Worm (Caenorhabditis elegans) whole organism, L1 larva: ENCODE results near the gene ncam-1.

ENCODE experiments used
- Y116A8C.19 ChIP-seq: sonication (generic microtip); optimal IDR thresholded peaks from 2 replicates; lab custom pipeline; 2016; ENCODE audit warnings: missing compliant biosample characterization, missing genetic modification characterization, borderline replicate concordance
- alr-1 ChIP-seq: fragments of 200-800 bp; sonication (Bioruptor generic); optimal IDR thresholded peaks from 2 replicates; lab custom pipeline; 2018; ENCODE audit warnings: borderline replicate concordance, mild to moderate bottlenecking, missing genetic modification characterization, missing compliant biosample characterization
- aly-2 ChIP-seq: fragments of 150-350 bp; optimal IDR thresholded peaks from 2 replicates; lab custom pipeline; 2014; ENCODE audit warnings: missing biosample characterization, missing genetic modification characterization
- ama-1 ChIP-seq: fragments of 150-350 bp; optimal IDR thresholded peaks from 2 replicates; lab custom pipeline; 2014
- ceh-63 ChIP-seq: fragments of 200-800 bp; sonication (Bioruptor generic); optimal IDR thresholded peaks from 2 replicates; lab custom pipeline; 2018; ENCODE audit warnings: mild to moderate bottlenecking, missing genetic modification characterization, missing compliant biosample characterization
- ceh-82 ChIP-seq, 3 experiments: fragments of 150-350 bp in 1 of 3; sonication (generic microtip) in 2 of 3; optimal IDR thresholded peaks; 2 replicates each; lab custom pipeline; 2014 to 2017; ENCODE audit warnings: missing biosample characterization in 3 of 3, missing genetic modification characterization in 3 of 3
- efl-1 ChIP-seq, 4 experiments: fragments of 150-350 bp; optimal IDR thresholded peaks in 3 of 4; peaks in 1 of 4; 1 replicate in 1 of 4; 2 replicates in 3 of 4; lab custom pipeline; 2014; ENCODE audit warnings: missing biosample characterization in 2 of 4, missing genetic modification characterization in 2 of 4, missing genetic modification reagents in 2 of 4
- egl-13 ChIP-seq: sonication (generic microtip); optimal IDR thresholded peaks from 2 replicates; lab custom pipeline; 2016; ENCODE audit warnings: missing genotype, missing genetic modification reagents, missing genetic modification characterization, missing compliant biosample characterization
- ets-5 ChIP-seq: fragments of 200-800 bp; sonication (Bioruptor generic); IDR thresholded peaks from 2 replicates; pipeline ENCODE4 v1.3.6; 2022; ENCODE audit warnings: missing genetic modification characterization, missing compliant biosample characterization
- fkh-10 ChIP-seq: sonication (generic microtip); optimal IDR thresholded peaks from 2 replicates; lab custom pipeline; 2017; ENCODE audit warnings: missing biosample characterization, missing genetic modification reagents, missing genetic modification characterization
- fos-1 ChIP-seq: fragments of 150-350 bp; optimal IDR thresholded peaks from 2 replicates; lab custom pipeline; 2014; ENCODE audit warnings: missing biosample characterization, missing genetic modification characterization
- hpl-2 ChIP-seq: fragments of 150-350 bp; optimal IDR thresholded peaks from 2 replicates; lab custom pipeline; 2014; ENCODE audit warnings: missing biosample characterization, missing genetic modification reagents, missing genetic modification characterization
- irx-1 ChIP-seq: sonication (generic microtip); optimal IDR thresholded peaks from 2 replicates; lab custom pipeline; 2016; ENCODE audit warnings: missing genetic modification characterization, missing compliant biosample characterization
- lin-13 ChIP-seq: fragments of 150-350 bp; optimal IDR thresholded peaks from 2 replicates; lab custom pipeline; 2014; ENCODE audit warnings: missing biosample characterization, missing genetic modification reagents, missing genetic modification characterization
- lin-14 ChIP-seq: fragments of 200-800 bp; sonication (Bioruptor generic); optimal IDR thresholded peaks from 2 replicates; lab custom pipeline; 2018; ENCODE audit warnings: mild to moderate bottlenecking, missing genetic modification characterization, moderate library complexity, missing compliant biosample characterization
- lin-35 ChIP-seq, 2 experiments: fragments of 150-350 bp; optimal IDR thresholded peaks; 2 replicates each; lab custom pipeline; 2014; ENCODE audit warnings: missing biosample characterization in 2 of 2, missing genetic modification characterization in 2 of 2, missing genetic modification reagents in 2 of 2
- lin-39 ChIP-seq: fragments of 150-350 bp; optimal IDR thresholded peaks from 2 replicates; lab custom pipeline; 2014; ENCODE audit warnings: missing biosample characterization, missing genetic modification reagents, missing genetic modification characterization
- mep-1 ChIP-seq: fragments of 150-350 bp; optimal IDR thresholded peaks from 2 replicates; lab custom pipeline; 2014; ENCODE audit warnings: missing biosample characterization, missing genetic modification characterization
- nhr-12 ChIP-seq: sonication (generic microtip); optimal IDR thresholded peaks from 2 replicates; lab custom pipeline; 2017; ENCODE audit warnings: missing biosample characterization, missing genetic modification characterization
- nhr-237 ChIP-seq: fragments of 150-350 bp; optimal IDR thresholded peaks from 2 replicates; lab custom pipeline; 2014; ENCODE audit warnings: missing biosample characterization, missing genetic modification characterization
- nhr-28 ChIP-seq: fragments of 150-350 bp; optimal IDR thresholded peaks from 2 replicates; lab custom pipeline; 2014; ENCODE audit warnings: missing biosample characterization, missing genetic modification characterization
- nhr-71 ChIP-seq: sonication (generic microtip); optimal IDR thresholded peaks from 2 replicates; lab custom pipeline; 2016; ENCODE audit warnings: mild to moderate bottlenecking, missing genetic modification characterization, moderate library complexity, missing compliant biosample characterization
- nhr-76 ChIP-seq: sonication (generic microtip); optimal IDR thresholded peaks from 2 replicates; lab custom pipeline; 2017; ENCODE audit warnings: missing biosample characterization, missing genetic modification characterization
- nhr-77 ChIP-seq: fragments of 150-350 bp; optimal IDR thresholded peaks from 2 replicates; lab custom pipeline; 2014; ENCODE audit warnings: missing biosample characterization, missing genetic modification characterization
- nhr-84 ChIP-seq: sonication (generic microtip); optimal IDR thresholded peaks from 2 replicates; lab custom pipeline; 2017; ENCODE audit warnings: missing biosample characterization, missing genetic modification characterization
- nhr-85 ChIP-seq: sonication (generic microtip); peaks from one replicate; lab custom pipeline; 2016; ENCODE audit warnings: missing genetic modification characterization, inconsistent platforms, missing compliant biosample characterization
- nhr-90 ChIP-seq: sonication (generic microtip); optimal IDR thresholded peaks from 2 replicates; lab custom pipeline; 2016; ENCODE audit warnings: mild to moderate bottlenecking, missing genetic modification characterization, missing compliant biosample characterization; ENCODE audit not compliant: poor library complexity
- pqm-1 ChIP-seq: sonication (generic microtip); optimal IDR thresholded peaks from 3 replicates; lab custom pipeline; 2017; ENCODE audit warnings: missing biosample characterization, missing genetic modification characterization
- rnt-1 ChIP-seq: sonication (generic microtip); optimal IDR thresholded peaks from 2 replicates; lab custom pipeline; 2016; ENCODE audit warnings: mild to moderate bottlenecking, missing genetic modification characterization, moderate library complexity, missing compliant biosample characterization
- snpc-4 ChIP-seq: fragments of 150-350 bp; optimal IDR thresholded peaks from 2 replicates; lab custom pipeline; 2014; ENCODE audit warnings: missing biosample characterization, missing genetic modification characterization
- sup-37 ChIP-seq: fragments of 200-800 bp; sonication (Bioruptor generic); optimal IDR thresholded peaks from 2 replicates; lab custom pipeline; 2018; ENCODE audit warnings: mild to moderate bottlenecking, missing genetic modification characterization, missing compliant biosample characterization
- swsn-7 ChIP-seq: sonication (generic microtip); optimal IDR thresholded peaks from 2 replicates; lab custom pipeline; 2016; ENCODE audit warnings: missing genetic modification characterization, missing compliant biosample characterization
- tbx-2 ChIP-seq: sonication (generic microtip); optimal IDR thresholded peaks from 2 replicates; lab custom pipeline; 2016; ENCODE audit warnings: missing genetic modification characterization, missing compliant biosample characterization
- tlp-1 ChIP-seq: fragments of 150-350 bp; optimal IDR thresholded peaks from 2 replicates; lab custom pipeline; 2014; ENCODE audit warnings: missing biosample characterization, missing genetic modification characterization
- unc-130 ChIP-seq: fragments of 150-350 bp; optimal IDR thresholded peaks from 2 replicates; lab custom pipeline; 2017; ENCODE audit warnings: missing biosample characterization, missing genetic modification characterization, inconsistent platforms
- unc-98 ChIP-seq: fragments of 200-800 bp; sonication (Bioruptor generic); IDR thresholded peaks from 2 replicates; pipeline ENCODE4 v1.3.6; 2022; ENCODE audit warnings: missing genetic modification characterization, missing compliant biosample characterization
- ztf-11 ChIP-seq, 2 experiments: sonication (generic microtip); optimal IDR thresholded peaks; 2 replicates each; lab custom pipeline; 2016 to 2017; ENCODE audit warnings: missing genetic modification characterization in 2 of 2, missing biosample characterization in 1 of 2, missing compliant biosample characterization in 1 of 2
- ztf-4 ChIP-seq: fragments of 150-350 bp; optimal IDR thresholded peaks from 2 replicates; lab custom pipeline; 2014; ENCODE audit warnings: missing biosample characterization, missing genetic modification characterization

The ncam-1 gene

DNA sequence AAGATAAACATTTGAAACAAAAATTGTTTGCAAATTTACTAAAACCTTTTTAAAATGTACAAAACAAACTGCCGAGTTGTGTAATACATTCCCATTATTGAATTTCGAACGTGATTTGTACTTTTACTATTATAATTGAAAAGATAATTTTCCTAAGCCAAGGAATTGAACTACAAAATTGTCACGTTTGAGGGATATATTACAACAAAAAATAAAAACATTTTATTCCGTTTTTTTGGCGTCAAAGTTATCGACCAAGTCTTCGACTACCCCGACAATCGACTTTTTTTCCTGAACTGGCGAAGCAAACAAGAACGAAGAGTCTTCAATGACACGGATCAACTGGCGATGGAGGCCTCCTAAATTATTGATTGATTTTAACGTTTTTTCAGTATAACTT is 10.8 kb upstream of the ncam-1 start, which contains the start of gene T19D7.7:
Gene T19D7.7 (minus strand): TSS at position 101 of the 400 bp plus-strand sequence.
- TF ChIP-seq nhr-84 (tag; lab: Kevin White, UChicago) (no peak), irx-1 (no peak), fkh-10 (GFP tag; lab: Kevin White, UChicago) (no peak), lin-35 (GFP tag; optimal IDR thresholded peaks at IDR 0.05; lab: Kevin White, UChicago) (no peak), fos-1 (tag; lab: Kevin White, UChicago) (no peak), nhr-77 (tag; lab: Kevin White, UChicago) (no peak), ztf-4 (tag; lab: Kevin White, UChicago) (no peak), ceh-63 (GFP tag; lab: Kevin White, UChicago) (no peak), tlp-1 (tag; lab: Kevin White, UChicago) (no peak)

DNA sequence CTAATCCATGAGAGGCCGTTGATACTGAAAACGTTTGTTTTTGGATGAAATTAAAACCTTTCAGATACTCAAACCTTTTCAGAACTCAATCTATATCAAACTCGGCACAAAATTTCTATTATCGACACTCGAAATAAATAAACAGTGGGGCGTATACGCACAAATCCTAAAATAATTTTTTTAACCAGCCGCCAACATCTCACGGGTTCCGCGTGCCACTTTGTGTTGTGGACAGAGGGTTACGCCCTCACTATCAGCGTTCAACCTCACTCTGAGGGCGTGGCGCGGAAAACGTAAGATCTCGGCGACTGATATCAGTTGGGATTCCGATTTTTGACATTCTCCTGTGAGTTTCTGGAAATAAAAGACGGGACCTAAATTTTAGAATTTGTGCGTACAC is 10.3 kb upstream of the ncam-1 start:
- no peak for TF ChIP-seq efl-1 (optimal IDR thresholded peaks at IDR 0.05; lab: Kevin White, UChicago)
- peak in 1 of 2 experiments; percentile 21 for TF ChIP-seq efl-1 (GFP tag; optimal IDR thresholded peaks at IDR 0.05 in 1 of 2; lab: Kevin White, UChicago)
- no peak for TF ChIP-seq nhr-12 (tag; lab: Kevin White, UChicago)
- peak; percentile 59 for TF ChIP-seq snpc-4

DNA sequence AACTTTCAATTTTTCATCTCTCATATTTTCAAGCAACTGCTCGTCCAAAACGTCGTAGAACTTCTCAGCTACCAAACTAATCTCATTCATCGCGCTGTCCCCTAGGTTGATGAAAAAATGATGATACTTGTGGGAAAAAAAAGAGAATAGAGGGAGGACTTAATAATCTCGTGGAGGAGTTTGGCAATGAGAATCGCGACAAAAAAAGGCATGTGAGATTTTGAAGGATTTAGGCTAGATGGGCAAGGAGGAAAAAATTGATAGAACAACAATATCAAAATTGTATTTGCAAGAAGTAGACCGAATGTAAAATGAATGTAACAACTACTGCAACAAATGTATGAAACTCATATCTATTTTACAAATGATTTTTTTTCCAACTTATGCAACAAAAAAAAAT is 9.0 kb upstream of the ncam-1 start, which contains the start of gene Y9C12A.1:
Gene Y9C12A.1 (minus strand): TSS at position 101 of the 400 bp plus-strand sequence.
- TF ChIP-seq nhr-237, result no peak
- no peak for TF ChIP-seq unc-98 (GFP tag; lab: Robert Waterston, UW)
- TF ChIP-seq nhr-77 (tag; lab: Kevin White, UChicago), result no peak
- TF ChIP-seq swsn-7 (tag; lab: Kevin White, UChicago), result no peak
- no peak for TF ChIP-seq rnt-1 (tag; lab: Kevin White, UChicago)
- no peak for TF ChIP-seq fos-1 (tag; lab: Kevin White, UChicago)
- TF ChIP-seq ceh-82 (tag; optimal IDR thresholded peaks at IDR 0.05; lab: Kevin White, UChicago), result no peak
- no peak for TF ChIP-seq nhr-71 (tag; lab: Kevin White, UChicago)
- TF ChIP-seq nhr-28, result no peak
- no peak for TF ChIP-seq lin-39
- TF ChIP-seq lin-13, result no peak

DNA sequence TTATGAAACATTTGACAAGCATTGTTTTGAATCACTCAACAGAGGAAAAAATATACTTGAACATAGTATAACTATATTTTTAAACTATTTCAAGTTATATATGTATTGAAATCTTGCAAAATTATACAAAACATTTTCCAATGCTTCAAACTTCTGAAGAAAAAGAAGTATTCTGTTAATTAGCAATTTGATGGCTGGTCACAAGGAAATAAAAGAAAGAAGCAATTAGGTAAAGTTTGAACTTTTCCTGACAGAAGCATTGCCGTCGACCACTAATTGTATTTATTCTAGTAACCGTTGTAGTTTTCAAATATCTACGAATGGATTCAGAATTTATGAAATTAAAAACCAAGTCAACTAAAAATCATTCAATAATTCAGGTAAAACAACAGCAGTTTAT is 3.1 kb upstream of the ncam-1 start:
- peak; percentile 54 for TF ChIP-seq ceh-63 (GFP tag; lab: Kevin White, UChicago)
- TF ChIP-seq nhr-12 (tag; lab: Kevin White, UChicago), result no peak
- peak; percentile 8 for TF ChIP-seq tbx-2 (tag; lab: Kevin White, UChicago)
- TF ChIP-seq lin-14, result peak; percentile 54

DNA sequence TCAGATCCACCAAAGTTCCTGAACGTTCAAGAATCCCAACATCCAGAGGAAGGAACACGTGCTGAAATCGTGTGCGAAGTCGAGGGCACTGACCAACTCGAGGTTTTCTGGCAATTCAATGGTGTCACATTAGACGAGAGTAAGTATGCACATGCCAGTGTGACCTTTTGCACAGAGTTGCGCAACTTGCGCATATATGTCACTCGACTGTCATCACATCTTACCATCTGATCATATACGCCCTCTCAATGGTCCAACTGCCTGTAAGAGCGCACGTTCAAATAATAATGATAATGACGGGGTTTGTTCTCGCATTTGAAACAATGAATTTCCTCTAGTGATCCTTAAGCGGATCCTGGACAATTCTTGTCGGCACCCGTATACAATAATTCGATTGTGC is 4.5 kb downstream of the ncam-1 start:
- TF ChIP-seq nhr-85, result no peak
- TF ChIP-seq efl-1 (optimal IDR thresholded peaks at IDR 0.05; lab: Kevin White, UChicago), result no peak
- peak in 1 of 2 experiments; percentile 37 for TF ChIP-seq efl-1 (GFP tag; optimal IDR thresholded peaks at IDR 0.05 in 1 of 2; lab: Kevin White, UChicago)

DNA sequence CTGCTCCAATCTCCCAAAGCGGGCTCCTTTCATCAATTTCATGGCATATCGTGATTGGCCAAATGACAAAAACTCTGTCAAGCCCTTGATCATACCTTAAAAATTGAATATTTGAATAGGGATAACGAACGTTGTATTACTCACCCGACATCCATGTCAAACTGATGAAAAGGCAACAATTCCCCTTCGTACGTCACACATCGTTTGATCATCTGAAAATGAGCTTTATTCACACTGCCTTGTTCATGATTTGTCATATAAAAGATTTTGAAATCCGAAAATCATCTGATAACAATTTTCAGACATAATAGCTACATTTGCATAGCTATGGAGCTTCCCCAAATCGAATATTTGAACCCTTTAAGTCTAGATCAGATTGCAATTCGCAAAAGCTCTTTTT is 14.8 kb downstream of the ncam-1 start, which contains the start of gene M02A10.1:
Gene M02A10.1 (plus strand): TSS at position 301 of the 400 bp plus-strand sequence.
- TF ChIP-seq aly-2 (tag; lab: Kevin White, UChicago) (no peak), sup-37 (GFP tag; lab: Kevin White, UChicago) (no peak), ama-1 (lab: Kevin White, UChicago) (no peak), egl-13 (tag; lab: Kevin White, UChicago) (no peak), Y116A8C.19 (tag; lab: Kevin White, UChicago) (no peak), nhr-28 (no peak), nhr-12 (tag; lab: Kevin White, UChicago) (no peak), hpl-2 (GFP tag; lab: Kevin White, UChicago) (no peak), nhr-76 (no peak), nhr-84 (tag; lab: Kevin White, UChicago) (no peak), ets-5 (GFP tag; lab: Robert Waterston, UW) (no peak), nhr-90 (tag; lab: Kevin White, UChicago) (no peak), unc-98 (GFP tag; lab: Robert Waterston, UW) (no peak), alr-1 (no peak), irx-1 (no peak), mep-1 (tag; lab: Kevin White, UChicago) (no peak), pqm-1 (tag; lab: Kevin White, UChicago) (no peak), ztf-11 (tag; optimal IDR thresholded peaks at IDR 0.05; lab: Kevin White, UChicago) (no peak), unc-130 (no peak)
